Worm (Caenorhabditis elegans): ENCODE measurements around the gene Y54G2A.32.

Y54G2A.32 gene

ce11 chrIV:2849269-2849668, 45.5 kb downstream of the Y54G2A.32 start:
- TF ChIP-seq lin-1 (GFP tag; IDR thresholded peaks at IDR 0.05) (no peak), F49E8.2 (tag; optimal IDR thresholded peaks at IDR 0.05; ENCODE audit: borderline replicate concordance) (no peak), arid-1 (GFP tag; conservative IDR thresholded peaks at IDR 0.05) (no peak), hlh-11 (tag; optimal IDR thresholded peaks at IDR 0.05) (no peak), ZK546.5 (tag; optimal IDR thresholded peaks at IDR 0.05) (no peak), unc-62 (GFP tag; optimal IDR thresholded peaks at IDR 0.05 in 1 of 2) (no peak), unc-62 (tag; optimal IDR thresholded peaks at IDR 0.05) (no peak), nhr-11 (tag; optimal IDR thresholded peaks at IDR 0.05) (no peak), tra-1 (GFP tag; IDR thresholded peaks at IDR 0.05) (no peak), snpc-1.2 (GFP tag; IDR thresholded peaks at IDR 0.05) (peak; percentile 31; the same call in 1 of the 2 replicates), ceh-62 (tag; optimal IDR thresholded peaks at IDR 0.05) (no peak), dmd-8 (GFP tag; IDR thresholded peaks at IDR 0.05) (no peak), hlh-30 (tag; optimal IDR thresholded peaks at IDR 0.05; ENCODE audit: insufficient read depth) (no peak), egl-43 (GFP tag; IDR thresholded peaks at IDR 0.05) (0 out of 2 replicates have a peak, but pooled peaks have one; percentile 27), daf-12 (tag; optimal IDR thresholded peaks at IDR 0.05) (no peak), hif-1 (tag; optimal IDR thresholded peaks at IDR 0.05) (no peak), jun-1 (tag; optimal IDR thresholded peaks at IDR 0.05) (no peak), nhr-76 (tag; optimal IDR thresholded peaks at IDR 0.05) (no peak), ctbp-1 (GFP tag; IDR thresholded peaks at IDR 0.05) (no peak), F44E2.7 (GFP tag; IDR thresholded peaks at IDR 0.05) (no peak), mxl-2 (GFP tag; conservative IDR thresholded peaks at IDR 0.05) (no peak), madf-9 (GFP tag; conservative IDR thresholded peaks at IDR 0.05) (no peak), T20F7.1 (GFP tag; optimal IDR thresholded peaks at IDR 0.05) (no peak), set-16 (GFP tag; IDR thresholded peaks at IDR 0.05) (peak; percentile 77), ceh-20 (GFP tag; IDR thresholded peaks at IDR 0.05) (no peak), ces-1 (GFP tag; optimal IDR thresholded peaks at IDR 0.05) (no peak), spr-3 (GFP tag; optimal IDR thresholded peaks at IDR 0.05) (no peak)

ce11 chrIV:2850586-2850985, 46.8 kb downstream of the Y54G2A.32 start, which contains the start of gene clec-85:
Gene clec-85, plus strand, starts transcription at chrIV:2850886.
- TF ChIP-seq ctbp-1 (GFP tag; IDR thresholded peaks at IDR 0.05) (no peak), ceh-44 (GFP tag; IDR thresholded peaks at IDR 0.05) (no peak), F37D6.2 (tag; optimal IDR thresholded peaks at IDR 0.05) (no peak), aha-1 (tag) (no peak), F44E2.7 (GFP tag; IDR thresholded peaks at IDR 0.05) (no peak), gei-8 (GFP tag; optimal IDR thresholded peaks at IDR 0.05) (no peak), madf-5 (GFP tag; IDR thresholded peaks at IDR 0.05) (no peak), dve-1 (tag; optimal IDR thresholded peaks at IDR 0.05; ENCODE audit: insufficient read depth) (no peak), hmg-1.1 (GFP tag; IDR thresholded peaks at IDR 0.05) (no peak), dmd-6 (GFP tag; IDR thresholded peaks at IDR 0.05) (no peak)

ce11 chrIV:2851625-2852024, 47.9 kb downstream of the Y54G2A.32 start:
- TF ChIP-seq aha-1 (tag): peak; percentile 91
- TF ChIP-seq skn-1 (tag; optimal IDR thresholded peaks at IDR 0.05): no peak

ce11 chrIV:2853164-2853563, 49.4 kb downstream of the Y54G2A.32 start, which contains the start of gene Y54G2A.49:
Gene Y54G2A.49, minus strand, starts transcription at chrIV:2853264.
- no peak for TF ChIP-seq dmd-6 (GFP tag; IDR thresholded peaks at IDR 0.05)
- no peak for TF ChIP-seq duxl-1 (tag; optimal IDR thresholded peaks at IDR 0.05; ENCODE audit: poor library complexity)
- TF ChIP-seq Y105C5A.15 (GFP tag; IDR thresholded peaks at IDR 0.05): no peak
- TF ChIP-seq ctbp-1 (GFP tag; IDR thresholded peaks at IDR 0.05): no peak
- no peak for TF ChIP-seq zag-1 (tag; optimal IDR thresholded peaks at IDR 0.05)
- TF ChIP-seq lin-15B (tag; optimal IDR thresholded peaks at IDR 0.05): no peak
- no peak for TF ChIP-seq snpc-1.2 (GFP tag; IDR thresholded peaks at IDR 0.05)
- TF ChIP-seq nhr-42 (GFP tag; IDR thresholded peaks at IDR 0.05): no peak
- no peak for TF ChIP-seq daf-16 (GFP tag; optimal IDR thresholded peaks at IDR 0.05)
- TF ChIP-seq daf-16 (tag; optimal IDR thresholded peaks at IDR 0.05): no peak
- no peak for TF ChIP-seq lim-7 (GFP tag; IDR thresholded peaks at IDR 0.05)
- TF ChIP-seq hlh-11 (tag; optimal IDR thresholded peaks at IDR 0.05): no peak
